Worm (Caenorhabditis elegans) whole organism, L2 larva: ENCODE data around the gene C23H3.5.

ENCODE experiments used
- R02D3.7 ChIP-seq: fragments of 150-350 bp; optimal IDR thresholded peaks from 2 replicates; lab custom pipeline; 2014; ENCODE audit warnings: missing biosample characterization, missing genetic modification characterization
- ceh-82 ChIP-seq: fragments of 150-350 bp; optimal IDR thresholded peaks from 2 replicates; lab custom pipeline; 2014; ENCODE audit warnings: missing biosample characterization, missing genetic modification characterization
- dmd-4 ChIP-seq: sonication (generic microtip); optimal IDR thresholded peaks from 2 replicates; lab custom pipeline; 2017; ENCODE audit warnings: missing biosample characterization, missing genetic modification characterization
- lin-13 ChIP-seq: fragments of 150-350 bp; optimal IDR thresholded peaks from 2 replicates; lab custom pipeline; 2014; ENCODE audit warnings: missing biosample characterization, missing genetic modification reagents, missing genetic modification characterization
- nhr-11 ChIP-seq: fragments of 150-350 bp; optimal IDR thresholded peaks from 2 replicates; lab custom pipeline; 2014; ENCODE audit warnings: missing biosample characterization, missing genetic modification characterization
- nhr-12 ChIP-seq: fragments of 150-350 bp; optimal IDR thresholded peaks from 2 replicates; lab custom pipeline; 2014; ENCODE audit warnings: missing biosample characterization, missing genetic modification characterization
- nhr-25 ChIP-seq: fragments of 150-350 bp; sonication (generic microtip); optimal IDR thresholded peaks from 3 replicates; lab custom pipeline; 2014; ENCODE audit warnings: missing biosample characterization, missing genetic modification characterization
- unc-62 ChIP-seq: fragments of 150-350 bp; optimal IDR thresholded peaks from 2 replicates; lab custom pipeline; 2014; ENCODE audit warnings: missing biosample characterization, missing genetic modification reagents, missing genetic modification characterization
- zag-1 ChIP-seq: fragments of 150-350 bp; optimal IDR thresholded peaks from 2 replicates; lab custom pipeline; 2014; ENCODE audit warnings: missing biosample characterization, missing genetic modification characterization
- ztf-11 ChIP-seq: sonication (generic microtip); optimal IDR thresholded peaks from 2 replicates; lab custom pipeline; 2017; ENCODE audit warnings: missing biosample characterization, missing genetic modification characterization

- TF ChIP-seq ztf-11 (tag; lab: Kevin White, UChicago) (no peak), ceh-82 (tag; lab: Kevin White, UChicago) (no peak), lin-13 (GFP tag; lab: Kevin White, UChicago) (no peak), nhr-12 (tag; lab: Kevin White, UChicago) (no peak), R02D3.7 (tag; lab: Kevin White, UChicago) (no peak), zag-1 (no peak), unc-62 (GFP tag; lab: Kevin White, UChicago) (no peak), nhr-25 (tag; lab: Kevin White, UChicago) (no peak), nhr-11 (tag; lab: Kevin White, UChicago) (no peak), dmd-4 (tag; lab: Kevin White, UChicago) (no peak)
Measured at ce11 chrII:73892-74291, 26.5 kb downstream of the C23H3.5 start.
